Worm (Caenorhabditis elegans): ENCODE measurements around the gene F53B7.4.

- no peak for TF ChIP-seq nhr-76 (tag; optimal IDR thresholded peaks at IDR 0.05)
- no peak for TF ChIP-seq nhr-28 (tag; optimal IDR thresholded peaks at IDR 0.05)
- no peak for TF ChIP-seq pha-4 (tag; optimal IDR thresholded peaks at IDR 0.05)
- no peak for TF ChIP-seq nhr-77 (tag; optimal IDR thresholded peaks at IDR 0.05)
- TF ChIP-seq nhr-25 (tag; optimal IDR thresholded peaks at IDR 0.05): no peak
- no peak for TF ChIP-seq unc-39 (tag; optimal IDR thresholded peaks at IDR 0.05)
- TF ChIP-seq zag-1 (tag; optimal IDR thresholded peaks at IDR 0.05): no peak
- no peak for TF ChIP-seq nhr-12 (tag; optimal IDR thresholded peaks at IDR 0.05)
- no peak for TF ChIP-seq fos-1 (tag; optimal IDR thresholded peaks at IDR 0.05)
- no peak for TF ChIP-seq sea-2 (GFP tag; optimal IDR thresholded peaks at IDR 0.05)
- TF ChIP-seq lsy-12 (tag; optimal IDR thresholded peaks at IDR 0.05): no peak
- TF ChIP-seq skn-1 (tag; optimal IDR thresholded peaks at IDR 0.05): no peak
Measured at ce11 chrV:10970930-10971329, 31.4 kb downstream of the F53B7.4 start.
